Worm (Caenorhabditis elegans) whole organism, late embryonic: ENCODE data around the gene T10D4.11.
"Not testable (repeated sequence)": the region's sequence is repeated elsewhere in the genome, so short reads cannot be mapped to it uniquely, and the experiment has no call there.

Experiments used
- F13H6.1 ChIP-seq: sonication (generic microtip); optimal IDR thresholded peaks from 2 replicates; lab custom pipeline; 2016; ENCODE audit warnings: missing genetic modification characterization, missing compliant biosample characterization
- K02D7.2 ChIP-seq: sonication (generic microtip); optimal IDR thresholded peaks from 2 replicates; lab custom pipeline; 2017; ENCODE audit warnings: mild to moderate bottlenecking, missing genetic modification characterization, missing compliant biosample characterization
- K09A11.1 ChIP-seq: sonication (generic microtip); optimal IDR thresholded peaks from 2 replicates; lab custom pipeline; 2017; ENCODE audit warnings: antibody characterized with exemption, mild to moderate bottlenecking, missing genetic modification characterization, missing compliant biosample characterization; ENCODE audit not compliant: insufficient read depth
- Y22D7AL.16 ChIP-seq: sonication (generic microtip); optimal IDR thresholded peaks from 2 replicates; lab custom pipeline; 2016; ENCODE audit warnings: missing genetic modification characterization, missing compliant biosample characterization
- ahr-1 ChIP-seq: sonication (generic microtip); optimal IDR thresholded peaks from 2 replicates; lab custom pipeline; 2016; ENCODE audit warnings: missing genetic modification characterization, missing compliant biosample characterization
- ceh-18 ChIP-seq: sonication (generic microtip); optimal IDR thresholded peaks from 2 replicates; lab custom pipeline; 2016; ENCODE audit warnings: missing genetic modification characterization, missing compliant biosample characterization
- ceh-19 ChIP-seq: fragments of 200-800 bp; sonication (Bioruptor generic); optimal IDR thresholded peaks from 2 replicates; lab custom pipeline; 2018; ENCODE audit warnings: mild to moderate bottlenecking, missing genetic modification characterization, missing compliant biosample characterization
- ceh-45 ChIP-seq: fragments of 200-800 bp; sonication (Bioruptor generic); IDR thresholded peaks from 2 replicates; pipeline ENCODE4 v1.3.6; 2022; ENCODE audit warnings: missing genetic modification reagents, missing genetic modification characterization, missing compliant biosample characterization
- ceh-48 ChIP-seq: sonication (generic microtip); optimal IDR thresholded peaks from 2 replicates; lab custom pipeline; 2016; ENCODE audit warnings: missing genetic modification characterization, inconsistent platforms, missing compliant biosample characterization
- ceh-6 ChIP-seq: fragments of 200-800 bp; sonication (Bioruptor generic); optimal IDR thresholded peaks from 2 replicates; lab custom pipeline; 2018; ENCODE audit warnings: mild to moderate bottlenecking, missing genetic modification characterization, missing compliant biosample characterization
- ceh-9 ChIP-seq: sonication (generic microtip); optimal IDR thresholded peaks from 2 replicates; lab custom pipeline; 2016; ENCODE audit warnings: mild to moderate bottlenecking, missing genetic modification characterization, inconsistent platforms, missing compliant biosample characterization
- dmd-4 ChIP-seq: sonication (generic microtip); optimal IDR thresholded peaks from 2 replicates; lab custom pipeline; 2016; ENCODE audit warnings: borderline replicate concordance, missing genetic modification characterization, missing compliant biosample characterization
- dve-1 ChIP-seq: sonication (generic microtip); optimal IDR thresholded peaks from 2 replicates; lab custom pipeline; 2017; ENCODE audit warnings: antibody characterized with exemption, mild to moderate bottlenecking, missing genetic modification characterization, missing compliant biosample characterization
- elt-2 ChIP-seq: sonication (generic microtip); optimal IDR thresholded peaks from 2 replicates; lab custom pipeline; 2016; ENCODE audit warnings: missing genetic modification reagents, missing genetic modification characterization, missing compliant biosample characterization
- ets-4 ChIP-seq: sonication (generic microtip); optimal IDR thresholded peaks from 2 replicates; lab custom pipeline; 2016; ENCODE audit warnings: missing genetic modification characterization, missing compliant biosample characterization
- fax-1 ChIP-seq: sonication (generic microtip); optimal IDR thresholded peaks from 2 replicates; lab custom pipeline; 2016; ENCODE audit warnings: missing genotype, missing genetic modification characterization, missing compliant biosample characterization
- fkh-6 ChIP-seq: sonication (generic microtip); optimal IDR thresholded peaks from 2 replicates; lab custom pipeline; 2016; ENCODE audit warnings: missing genetic modification characterization, missing compliant biosample characterization
- gmeb-2 ChIP-seq: sonication (generic microtip); optimal IDR thresholded peaks from 2 replicates; lab custom pipeline; 2016; ENCODE audit warnings: missing genetic modification characterization, inconsistent platforms, missing compliant biosample characterization
- hlh-30 ChIP-seq: sonication (generic microtip); optimal IDR thresholded peaks from 2 replicates; lab custom pipeline; 2017; ENCODE audit warnings: antibody characterized with exemption, missing genetic modification characterization, missing compliant biosample characterization; ENCODE audit not compliant: insufficient read depth
- hlh-6 ChIP-seq: sonication (generic microtip); optimal IDR thresholded peaks from 2 replicates; lab custom pipeline; 2016; ENCODE audit warnings: missing genotype, missing genetic modification characterization, missing compliant biosample characterization
- lim-6 ChIP-seq: sonication (generic microtip); optimal IDR thresholded peaks from 2 replicates; lab custom pipeline; 2016; ENCODE audit warnings: missing genetic modification characterization, missing compliant biosample characterization
- madf-2 ChIP-seq: sonication (generic microtip); optimal IDR thresholded peaks from 2 replicates; lab custom pipeline; 2017; ENCODE audit warnings: missing genetic modification characterization, missing compliant biosample characterization
- mec-3 ChIP-seq: sonication (generic microtip); optimal IDR thresholded peaks from 2 replicates; lab custom pipeline; 2016; ENCODE audit warnings: borderline replicate concordance, missing genetic modification characterization, missing compliant biosample characterization
- nfya-1 ChIP-seq: sonication (generic microtip); optimal IDR thresholded peaks from 2 replicates; lab custom pipeline; 2017; ENCODE audit warnings: missing genetic modification characterization, mild to moderate bottlenecking, missing compliant biosample characterization, antibody characterized with exemption, moderate library complexity
- pha-4 ChIP-seq: fragments of 150-350 bp; optimal IDR thresholded peaks from 2 replicates; lab custom pipeline; 2018; ENCODE audit warnings: missing biosample characterization, missing genetic modification reagents, missing genetic modification characterization
- sox-2 ChIP-seq: fragments of 200-800 bp; sonication (Bioruptor generic); IDR thresholded peaks from 2 replicates; pipeline ENCODE4 v1.3.6; 2022; ENCODE audit warnings: missing genetic modification reagents, missing genetic modification characterization, missing compliant biosample characterization
- sox-4 ChIP-seq: sonication (generic microtip); optimal IDR thresholded peaks from 2 replicates; lab custom pipeline; 2017; ENCODE audit warnings: mild to moderate bottlenecking, missing genetic modification characterization, inconsistent platforms, missing compliant biosample characterization
- tbx-7 ChIP-seq: sonication (generic microtip); optimal IDR thresholded peaks from 2 replicates; lab custom pipeline; 2016; ENCODE audit warnings: missing genotype, missing genetic modification characterization, missing compliant biosample characterization
- unc-42 ChIP-seq: sonication (generic microtip); optimal IDR thresholded peaks from 2 replicates; lab custom pipeline; 2016; ENCODE audit warnings: missing genotype, missing genetic modification characterization, missing compliant biosample characterization
- unc-55 ChIP-seq: sonication (generic microtip); optimal IDR thresholded peaks from 2 replicates; lab custom pipeline; 2017; ENCODE audit warnings: missing biosample characterization, missing genetic modification reagents, missing genetic modification characterization
- zip-5 ChIP-seq: sonication (generic microtip); optimal IDR thresholded peaks from 2 replicates; lab custom pipeline; 2016; ENCODE audit warnings: missing genetic modification characterization, missing compliant biosample characterization
- ztf-16 ChIP-seq: sonication (generic microtip); optimal IDR thresholded peaks from 2 replicates; lab custom pipeline; 2017; ENCODE audit warnings: missing genetic modification characterization, missing compliant biosample characterization

Gene T10D4.11

ce11 chrII:3149521-3150190 lies at the start of gene T10D4.11, which contains the start of gene T10D4.1:
Gene T10D4.11, minus strand, starts transcription at chrII:3149621.
Gene T10D4.1, plus strand, starts transcription at chrII:3150140.
- no peak for TF ChIP-seq fkh-6 (tag; lab: Kevin White, UChicago)
- no peak for TF ChIP-seq ztf-16 (tag; lab: Kevin White, UChicago)

ce11 chrII:3198998-3199397 lies 49.6 kb upstream of the T10D4.11 start, which contains the start of gene sri-51:
Gene sri-51, minus strand, starts transcription at chrII:3199098.
- TF ChIP-seq zip-5 (tag; lab: Kevin White, UChicago) (no peak), lim-6 (no peak), ztf-16 (tag; lab: Kevin White, UChicago) (no peak), dmd-4 (tag; lab: Kevin White, UChicago) (no peak), fax-1 (tag; lab: Kevin White, UChicago) (no peak), sox-2 (no peak), ceh-19 (no peak), ceh-48 (tag; lab: Kevin White, UChicago) (no peak), ceh-45 (GFP tag; lab: Robert Waterston, UW) (no peak), ahr-1 (tag; lab: Kevin White, UChicago) (no peak), ceh-6 (GFP tag; lab: Kevin White, UChicago) (no peak), ceh-18 (tag; lab: Kevin White, UChicago) (no peak), F13H6.1 (tag; lab: Kevin White, UChicago) (no peak), hlh-6 (tag; lab: Kevin White, UChicago) (no peak), gmeb-2 (tag; lab: Kevin White, UChicago) (no peak), elt-2 (tag; lab: Kevin White, UChicago) (no peak), ets-4 (tag; lab: Kevin White, UChicago) (no peak)

- TF ChIP-seq ceh-9 (tag; lab: Kevin White, UChicago) (no peak), unc-42 (tag; lab: Kevin White, UChicago) (no peak), K02D7.2 (tag; lab: Kevin White, UChicago) (no peak), madf-2 (no peak), dve-1 (tag; lab: Kevin White, UChicago) (no peak), Y22D7AL.16 (tag; lab: Kevin White, UChicago) (no peak), ceh-18 (tag; lab: Kevin White, UChicago) (no peak), K09A11.1 (tag; lab: Kevin White, UChicago) (no peak), sox-2 (no peak)
Measured at ce11 chrII:3196966-3197365, 47.5 kb upstream of the T10D4.11 start, which contains the start of gene gcy-15. Gene gcy-15, minus strand, starts transcription at chrII:3197066.

DNA sequence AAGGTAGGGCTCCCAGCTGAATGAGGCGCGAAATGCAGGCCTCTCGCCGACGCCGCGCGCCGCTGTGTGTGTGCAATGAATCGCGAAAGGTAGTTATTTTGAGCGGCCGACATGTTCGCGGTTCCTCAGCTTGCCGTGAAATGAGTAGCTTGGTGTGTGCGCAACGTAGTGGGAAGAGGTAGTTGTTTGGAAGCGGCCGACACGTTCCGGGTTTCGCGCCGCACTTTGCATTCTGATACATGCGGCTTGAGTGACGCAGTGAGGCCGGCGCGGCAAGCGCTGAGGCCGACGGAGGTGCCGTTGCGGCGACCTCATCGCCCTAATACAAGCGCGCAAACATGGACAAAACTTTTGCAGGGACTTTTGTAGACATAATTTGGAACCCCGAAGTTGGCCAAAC lies 46.3 kb upstream of the T10D4.11 start:
- TF ChIP-seq F13H6.1 (tag; lab: Kevin White, UChicago) (no peak), hlh-30 (no peak), unc-42 (tag; lab: Kevin White, UChicago) (no peak), mec-3 (tag; lab: Kevin White, UChicago) (peak; percentile 13), unc-55 (GFP tag; lab: Kevin White, UChicago) (no peak), pha-4 (tag; lab: Kevin White, UChicago) (no peak), ztf-16 (tag; lab: Kevin White, UChicago) (no peak), elt-2 (tag; lab: Kevin White, UChicago) (no peak), nfya-1 (no peak)

ce11 chrII:3191544-3191943 lies 42.1 kb upstream of the T10D4.11 start, which contains the start of gene Y27F2A.9:
Gene Y27F2A.9, minus strand, starts transcription at chrII:3191644.
- TF ChIP-seq K09A11.1, sox-4, tbx-7 (tag; lab: Kevin White, UChicago): not testable (repeated sequence)
- TF ChIP-seq, all 69 proteins: peak for 0; not testable (repeated sequence) for 69
